Worm (Caenorhabditis elegans) whole organism, early embryonic: Measurements from ENCODE around the gene math-28.

Experiments
- ama-1 ChIP-seq: fragments of 150-350 bp; optimal IDR thresholded peaks from 2 replicates; lab custom pipeline; 2014
- ceh-13 ChIP-seq: fragments of 200-800 bp; sonication (Bioruptor generic); optimal IDR thresholded peaks from 2 replicates; lab custom pipeline; 2018; ENCODE audit warnings: mild to moderate bottlenecking, missing genetic modification characterization, missing compliant biosample characterization

DNA sequence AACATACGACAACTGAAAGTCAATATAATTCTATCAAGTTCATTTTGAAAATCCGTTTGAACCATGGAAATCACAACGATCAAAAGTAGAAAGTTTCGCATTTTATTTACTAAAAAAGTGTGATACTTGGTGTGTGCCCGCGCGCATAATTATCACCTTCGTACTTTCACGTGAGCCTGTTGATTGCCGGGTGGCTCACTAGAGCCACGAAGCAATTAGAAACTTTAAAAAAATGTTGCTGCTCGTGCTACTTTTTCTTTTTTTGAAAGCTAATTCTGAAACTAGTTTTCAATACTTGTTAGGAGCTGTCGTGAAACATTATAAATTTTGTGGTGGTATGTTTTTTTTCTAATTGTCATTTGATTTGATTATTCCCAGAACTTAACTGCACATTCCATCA, 24.3 kb upstream of the math-28 start, which contains the start of the genes irld-9 and irld-33:
- TF ChIP-seq ceh-13 (GFP tag; lab: Kevin White, UChicago) (no peak), ama-1 (lab: Kevin White, UChicago) (no peak)
